Fruit fly (Drosophila melanogaster) whole organism, embryonic: ENCODE results near the gene mbc.
A peak's percentile ranks its signal among the peaks of the same experiment; 100 is the strongest.

Source experiments
- Aef1 ChIP-seq: fragments of 200-800 bp; sonication (Bioruptor generic); IDR thresholded peaks from 3 replicates; pipeline ENCODE4 v1.3.6; 2022; ENCODE audit warnings: missing biosample characterization, missing genetic modification characterization
- B-H1 ChIP-seq: fragments of 200-800 bp; sonication (Bioruptor generic); IDR thresholded peaks from 3 replicates; pipeline ENCODE4 v1.3.6; 2022; ENCODE audit warnings: missing biosample characterization, missing genetic modification characterization
- Bdp1 ChIP-seq: fragments of 200-800 bp; sonication (Bioruptor generic); optimal IDR thresholded peaks from 3 replicates; lab custom pipeline; 2016; ENCODE audit warnings: missing biosample characterization, missing genetic modification characterization
- CG10209 ChIP-seq: fragments of 200-800 bp; sonication (Bioruptor generic); optimal IDR thresholded peaks from 3 replicates; lab custom pipeline; 2017; ENCODE audit warnings: missing biosample characterization, mild to moderate bottlenecking, missing genetic modification characterization, missing genetic modification reagents
- CG10274 ChIP-seq: fragments of 200-800 bp; sonication (Bioruptor generic); optimal IDR thresholded peaks from 3 replicates; lab custom pipeline; 2017; ENCODE audit warnings: missing biosample characterization, mild to moderate bottlenecking, missing genetic modification characterization
- CG11696 ChIP-seq: fragments of 200-800 bp; sonication (Bioruptor generic); IDR thresholded peaks from 2 replicates; pipeline ENCODE4 v1.3.6; 2022; ENCODE audit warnings: missing biosample characterization, missing genetic modification characterization
- CG12769 ChIP-seq: fragments of 200-800 bp; sonication (Bioruptor generic); optimal IDR thresholded peaks from 2 replicates; lab custom pipeline; 2019; ENCODE audit warnings: missing biosample characterization, mild to moderate bottlenecking, missing genetic modification characterization, moderate library complexity
- CG13775 ChIP-seq: fragments of 200-800 bp; sonication (Bioruptor generic); optimal IDR thresholded peaks from 3 replicates; lab custom pipeline; 2017; ENCODE audit warnings: missing biosample characterization, mild to moderate bottlenecking, missing genetic modification characterization
- CG1529 ChIP-seq: fragments of 200-800 bp; sonication (Bioruptor generic); optimal IDR thresholded peaks from 3 replicates; lab custom pipeline; 2018; ENCODE audit warnings: missing biosample characterization, missing genetic modification characterization
- CG16863 ChIP-seq: fragments of 200-800 bp; sonication (Bioruptor generic); optimal IDR thresholded peaks from 3 replicates; lab custom pipeline; 2016; ENCODE audit warnings: missing biosample characterization, missing genetic modification characterization
- CG31365 ChIP-seq: fragments of 200-800 bp; sonication (Bioruptor generic); optimal IDR thresholded peaks from 2 replicates; lab custom pipeline; 2018; ENCODE audit warnings: missing biosample characterization, mild to moderate bottlenecking, missing genetic modification characterization
- CG3726 ChIP-seq: fragments of 200-800 bp; sonication (Bioruptor generic); IDR thresholded peaks from 3 replicates; pipeline ENCODE4, ENCODE4 v1.3.6; 2022; ENCODE audit warnings: missing biosample characterization, missing genetic modification characterization
- CG3995 ChIP-seq: fragments of 200-800 bp; sonication (Bioruptor generic); optimal IDR thresholded peaks from 3 replicates; lab custom pipeline; 2016; ENCODE audit warnings: missing biosample characterization, missing genetic modification characterization
- CG42726 ChIP-seq: fragments of 200-800 bp; sonication (Bioruptor generic); IDR thresholded peaks from 2 replicates; pipeline ENCODE4 v1.3.6; 2022; ENCODE audit warnings: missing biosample characterization, missing genetic modification characterization; ENCODE audit not compliant: partially characterized antibody
- CG4404 ChIP-seq: fragments of 200-800 bp; sonication (Bioruptor generic); IDR thresholded peaks from 2 replicates; pipeline ENCODE4 v1.3.6; 2022; ENCODE audit warnings: missing biosample characterization, missing genetic modification characterization
- CG6254 ChIP-seq: fragments of 200-800 bp; sonication (Bioruptor generic); optimal IDR thresholded peaks from 3 replicates; lab custom pipeline; 2017; ENCODE audit warnings: mild to moderate bottlenecking, missing biosample characterization, missing genetic modification reagents, missing genetic modification characterization
- CG7786 ChIP-seq: fragments of 200-800 bp; sonication (Bioruptor generic); optimal IDR thresholded peaks from 2 replicates; lab custom pipeline; 2016; ENCODE audit warnings: missing biosample characterization, missing genetic modification characterization
- CG8478 ChIP-seq: fragments of >200 bp; optimal IDR thresholded peaks from 2 replicates; lab custom pipeline; 2018
- Dek ChIP-seq: fragments of 200-800 bp; sonication (Bioruptor generic); optimal IDR thresholded peaks from 3 replicates; lab custom pipeline; 2019; ENCODE audit warnings: missing biosample characterization, mild to moderate bottlenecking, missing genetic modification characterization, moderate library complexity
- Dref ChIP-seq: fragments of 200-800 bp; sonication (Bioruptor generic); IDR thresholded peaks from 2 replicates; pipeline ENCODE4 v1.3.6; 2022; ENCODE audit warnings: missing biosample characterization, missing genetic modification characterization
- Ets65A ChIP-seq: fragments of 200-800 bp; sonication (Bioruptor generic); peaks from one replicate; lab custom pipeline; 2016; ENCODE audit warnings: missing biosample characterization, missing genetic modification characterization
- Fer1 ChIP-seq: fragments of 200-800 bp; sonication (Bioruptor generic); optimal IDR thresholded peaks from 2 replicates; lab custom pipeline; 2017; ENCODE audit warnings: missing biosample characterization, mild to moderate bottlenecking, missing genetic modification characterization
- Fer3 ChIP-seq: fragments of 200-800 bp; sonication (Bioruptor generic); optimal IDR thresholded peaks from 2 replicates; lab custom pipeline; 2018; ENCODE audit warnings: missing biosample characterization, mild to moderate bottlenecking, missing genetic modification characterization, moderate library complexity
- Med ChIP-seq: fragments of 200-800 bp; sonication (Bioruptor generic); peaks from one replicate; lab custom pipeline; 2016; ENCODE audit warnings: missing biosample characterization, missing genetic modification characterization, mild to moderate bottlenecking, inconsistent platforms, moderate library complexity
- Meics ChIP-seq: fragments of 200-800 bp; sonication (Bioruptor generic); optimal IDR thresholded peaks from 2 replicates; lab custom pipeline; 2017; ENCODE audit warnings: missing biosample characterization, mild to moderate bottlenecking, missing genetic modification characterization
- Optix ChIP-seq: fragments of 200-800 bp; sonication (Bioruptor generic); IDR thresholded peaks from 3 replicates; pipeline ENCODE4 v1.3.6; 2022; ENCODE audit warnings: missing biosample characterization, missing genetic modification characterization
- Sin3A ChIP-seq: fragments of >200 bp; optimal IDR thresholded peaks from 2 replicates; lab custom pipeline; 2018
- Spps ChIP-seq: fragments of 200-800 bp; sonication (Bioruptor generic); optimal IDR thresholded peaks from 2 replicates; lab custom pipeline; 2018; ENCODE audit warnings: missing biosample characterization, mild to moderate bottlenecking, missing genetic modification characterization
- Ssrp ChIP-seq: fragments of 200-800 bp; sonication (Bioruptor generic); optimal IDR thresholded peaks from 2 replicates; lab custom pipeline; 2018; ENCODE audit warnings: missing biosample characterization, mild to moderate bottlenecking, missing genetic modification characterization, moderate library complexity
- Xbp1 ChIP-seq: fragments of 200-800 bp; sonication (Bioruptor generic); optimal IDR thresholded peaks from 3 replicates; lab custom pipeline; 2016; ENCODE audit warnings: missing biosample characterization, mild to moderate bottlenecking, missing genetic modification characterization
- YL-1 ChIP-seq: fragments of 200-800 bp; sonication (Bioruptor generic); optimal IDR thresholded peaks from 3 replicates; lab custom pipeline; 2017; ENCODE audit warnings: missing biosample characterization, mild to moderate bottlenecking, missing genetic modification characterization
- bbx ChIP-seq: fragments of 200-800 bp; sonication (Bioruptor generic); IDR thresholded peaks from 2 replicates; pipeline ENCODE4 v1.3.6; 2022; ENCODE audit warnings: missing biosample characterization, missing genetic modification characterization; ENCODE audit not compliant: partially characterized antibody
- chm ChIP-seq: fragments of 200-800 bp; sonication (Bioruptor generic); IDR thresholded peaks from 2 replicates; pipeline ENCODE4 v1.3.6; 2022; ENCODE audit warnings: missing biosample characterization, missing genetic modification characterization
- crol ChIP-seq: fragments of 200-800 bp; sonication (Bioruptor generic); IDR thresholded peaks from 2 replicates; pipeline ENCODE4 v1.3.6; 2022; ENCODE audit warnings: missing biosample characterization, missing genetic modification characterization
- dimm ChIP-seq: fragments of 200-800 bp; sonication (Bioruptor generic); IDR thresholded peaks from 2 replicates; pipeline ENCODE4 v1.3.6; 2022; ENCODE audit warnings: missing biosample characterization, missing genetic modification characterization
- dm ChIP-seq: fragments of 200-800 bp; sonication (Bioruptor generic); optimal IDR thresholded peaks from 3 replicates; lab custom pipeline; 2016; ENCODE audit warnings: missing biosample characterization, missing genetic modification characterization
- eyg ChIP-seq: fragments of 200-800 bp; sonication (Bioruptor generic); optimal IDR thresholded peaks from 3 replicates; lab custom pipeline; 2016; ENCODE audit warnings: missing biosample characterization, missing genetic modification characterization
- fd102C ChIP-seq: fragments of 200-800 bp; sonication (Bioruptor generic); optimal IDR thresholded peaks from 2 replicates; lab custom pipeline; 2018; ENCODE audit warnings: missing biosample characterization, mild to moderate bottlenecking, missing genetic modification characterization, moderate library complexity
- fd96Cb ChIP-seq: fragments of 200-800 bp; sonication (Bioruptor generic); optimal IDR thresholded peaks from 2 replicates; lab custom pipeline; 2018; ENCODE audit warnings: missing biosample characterization, mild to moderate bottlenecking, missing genetic modification characterization, moderate library complexity
- fu2 ChIP-seq: fragments of 200-800 bp; sonication (Bioruptor generic); optimal IDR thresholded peaks from 2 replicates; lab custom pipeline; 2016; ENCODE audit warnings: missing biosample characterization, missing genetic modification characterization
- hbn ChIP-seq: fragments of 200-800 bp; sonication (Bioruptor generic); IDR thresholded peaks from 2 replicates; pipeline ENCODE4 v1.3.6; 2022; ENCODE audit warnings: missing biosample characterization, missing genetic modification characterization; ENCODE audit not compliant: partially characterized antibody
- jumu ChIP-seq: fragments of 200-800 bp; sonication (Bioruptor generic); optimal IDR thresholded peaks from 3 replicates; lab custom pipeline; 2016; ENCODE audit warnings: missing biosample characterization, missing genetic modification characterization
- klu ChIP-seq: fragments of 200-800 bp; sonication (Bioruptor generic); IDR thresholded peaks from 2 replicates; pipeline ENCODE4 v1.3.6; 2022; ENCODE audit warnings: missing biosample characterization, missing genetic modification characterization
- mam ChIP-seq: fragments of 200-800 bp; sonication (Bioruptor generic); optimal IDR thresholded peaks from 3 replicates; lab custom pipeline; 2016; ENCODE audit warnings: missing biosample characterization, missing genetic modification characterization
- oc ChIP-seq: fragments of 200-800 bp; sonication (Bioruptor generic); optimal IDR thresholded peaks from 2 replicates; lab custom pipeline; 2018; ENCODE audit warnings: missing biosample characterization, mild to moderate bottlenecking, missing genetic modification characterization, moderate library complexity
- slbo ChIP-seq: fragments of 200-800 bp; sonication (Bioruptor generic); IDR thresholded peaks from 2 replicates; pipeline ENCODE4 v1.3.6; 2022; ENCODE audit warnings: missing biosample characterization, missing genetic modification characterization
- sqz ChIP-seq: fragments of 200-800 bp; sonication (Bioruptor generic); optimal IDR thresholded peaks from 3 replicates; lab custom pipeline; 2018; ENCODE audit warnings: missing biosample characterization, mild to moderate bottlenecking, missing genetic modification characterization
- ssp ChIP-seq: fragments of 200-800 bp; sonication (Bioruptor generic); IDR thresholded peaks from 2 replicates; pipeline ENCODE4 v1.3.6; 2022; ENCODE audit warnings: missing biosample characterization, missing genetic modification characterization
- tll ChIP-seq, 2 experiments: fragments of 200-800 bp in 1 of 2; fragments of >200 bp in 1 of 2; sonication (Bioruptor generic) in 1 of 2; optimal IDR thresholded peaks; 2 replicates each; lab custom pipeline; 2017 to 2019; ENCODE audit warnings: missing biosample characterization in 2 of 2, missing genetic modification characterization in 2 of 2, mild to moderate bottlenecking in 1 of 2, moderate library complexity in 1 of 2
- z ChIP-seq: fragments of 200-800 bp; sonication (Bioruptor generic); IDR thresholded peaks from 3 replicates; pipeline ENCODE4 v1.3.6; 2022; ENCODE audit warnings: missing biosample characterization, missing genetic modification characterization

Gene mbc

DNA sequence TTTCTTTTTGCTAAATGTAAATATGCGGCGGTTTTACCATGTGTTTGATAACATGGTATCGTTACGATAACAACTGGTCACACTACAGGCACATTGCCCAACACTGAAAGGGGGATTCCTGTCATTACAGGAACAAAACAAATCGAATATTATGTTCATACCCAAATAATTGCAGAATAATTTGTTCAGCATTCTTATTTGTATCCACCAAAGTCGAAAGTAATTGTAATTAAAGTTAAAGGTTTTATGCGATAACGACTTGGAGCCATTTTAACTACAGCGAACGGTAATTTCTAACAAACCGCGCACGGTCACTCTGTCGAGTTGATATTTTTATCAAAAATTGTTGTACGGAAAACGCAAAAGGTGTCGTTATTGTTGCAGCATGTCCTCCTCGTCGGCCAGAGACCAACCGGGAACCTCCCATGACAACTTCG is 14.1 kb upstream of the mbc start, which contains the start of the genes CG10214 and CG10375 (continued):
- TF ChIP-seq CG1529 (GFP tag; lab: Kevin White, UChicago): peak; percentile 24

dm6 chr3R:23772808-23773207 is 8.8 kb upstream of the mbc start, which contains the start of gene tst:
Gene tst (minus strand): TSS chr3R:23772859.
- TF ChIP-seq CG4404 (GFP tag; lab: Robert Waterston, UW) (peak; percentile 98), fd96Cb (tag; lab: Kevin White, UChicago) (peak; percentile 93), eyg (GFP tag; lab: Kevin White, UChicago) (no peak), CG3726 (GFP tag; lab: Robert Waterston, UW) (peak; percentile 97), CG6254 (GFP tag; lab: Kevin White, UChicago) (peak; percentile 75), oc (peak; percentile 89), bbx (no peak), Dek (tag; lab: Kevin White, UChicago) (peak; percentile 90), ssp (GFP tag; lab: Robert Waterston, UW) (peak; percentile 93), Fer3 (tag; lab: Kevin White, UChicago) (peak; percentile 92), CG31365 (tag; lab: Kevin White, UChicago) (peak; percentile 19), YL-1 (GFP tag; lab: Kevin White, UChicago) (peak; percentile 71), crol (GFP tag; lab: Robert Waterston, UW) (peak; percentile 53), Bdp1 (GFP tag; lab: Kevin White, UChicago) (peak; percentile 36), Xbp1 (GFP tag; lab: Kevin White, UChicago) (peak; percentile 95), tll (GFP tag; optimal IDR thresholded peaks at IDR 0.05; lab: Kevin White, UChicago) (peak in 1 of 2 experiments; percentile 30), Med (GFP tag; lab: Kevin White, UChicago) (peak; percentile 91), CG16863 (GFP tag; lab: Kevin White, UChicago) (peak; percentile 24), dm (GFP tag; lab: Kevin White, UChicago) (no peak), chm (peak; percentile 74), CG10209 (peak; percentile 92), CG11696 (GFP tag; lab: Robert Waterston, UW) (peak; percentile 83), CG7786 (GFP tag; lab: Kevin White, UChicago) (peak; percentile 7), jumu (GFP tag; lab: Kevin White, UChicago) (peak; percentile 55), Dref (GFP tag; lab: Robert Waterston, UW) (peak; percentile 46), CG13775 (peak; percentile 94), dimm (GFP tag; lab: Robert Waterston, UW) (peak; percentile 90), Spps (tag; lab: Kevin White, UChicago) (peak; percentile 83), Meics (GFP tag; lab: Kevin White, UChicago) (peak; percentile 100), Sin3A (lab: Kevin White, UChicago) (peak; percentile 5), CG3995 (no peak), Aef1 (GFP tag; lab: Robert Waterston, UW) (peak; percentile 97), Ets65A (GFP tag; lab: Kevin White, UChicago) (peak; percentile 92), B-H1 (GFP tag; lab: Robert Waterston, UW) (peak; percentile 96), CG8478 (no peak), CG42726 (GFP tag; lab: Robert Waterston, UW) (no peak), klu (GFP tag; lab: Robert Waterston, UW) (peak; percentile 96), slbo (GFP tag; lab: Robert Waterston, UW) (peak; percentile 99), sqz (GFP tag; lab: Kevin White, UChicago) (no peak), Fer1 (GFP tag; lab: Kevin White, UChicago) (peak; percentile 89), hbn (peak; percentile 42), Ssrp (peak; percentile 95), z (GFP tag; lab: Robert Waterston, UW) (peak; percentile 59; the same call in 1 of the 3 replicates), fu2 (peak; percentile 48), Optix (GFP tag; lab: Robert Waterston, UW) (peak; percentile 93), CG12769 (tag; lab: Kevin White, UChicago) (no peak), mam (GFP tag; lab: Kevin White, UChicago) (peak; percentile 63), fd102C (GFP tag; lab: Kevin White, UChicago) (peak; percentile 19), CG10274 (GFP tag; lab: Kevin White, UChicago) (peak; percentile 40)
